Fruit fly (Drosophila melanogaster): ENCODE results near the gene CG42327.

The CG42327 gene

DNA sequence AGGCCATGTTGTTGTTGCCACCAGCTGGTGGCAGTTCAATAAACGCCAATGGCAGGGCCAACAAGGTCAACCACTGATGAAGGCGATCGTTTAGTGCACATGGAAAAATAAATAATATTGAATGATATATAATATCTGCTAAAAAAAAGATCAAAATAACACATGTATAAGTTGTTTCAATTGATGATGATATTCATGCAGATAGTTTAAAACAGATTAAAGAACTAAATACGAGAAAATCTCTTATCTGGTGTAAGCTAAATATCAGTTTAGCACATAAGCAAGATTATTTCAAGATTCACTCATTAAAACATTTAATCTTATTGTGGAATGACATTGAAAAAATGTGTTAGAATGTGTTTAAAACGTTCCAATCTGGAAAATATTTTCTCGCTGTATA is 7.5 kb downstream of the CG42327 start (continued):
- peak; percentile 34 for TF ChIP-seq ind (GFP tag; optimal IDR thresholded peaks at IDR 0.05)
- no peak for TF ChIP-seq CG31365 (tag; optimal IDR thresholded peaks at IDR 0.05)
- no peak for TF ChIP-seq bab2 (GFP tag; optimal IDR thresholded peaks at IDR 0.05)
- no peak for TF ChIP-seq gce (GFP tag; IDR thresholded peaks at IDR 0.05)
- TF ChIP-seq Six4 (GFP tag; optimal IDR thresholded peaks at IDR 0.05): no peak
- TF ChIP-seq disco-r (GFP tag; optimal IDR thresholded peaks at IDR 0.05): no peak
- no peak for TF ChIP-seq scrt (GFP tag; optimal IDR thresholded peaks at IDR 0.05)
- peak; percentile 61 for TF ChIP-seq phol (tag; optimal IDR thresholded peaks at IDR 0.05)
- peak; percentile 6 for TF ChIP-seq ewg (GFP tag; optimal IDR thresholded peaks at IDR 0.05)
- TF ChIP-seq CG9932 (GFP tag; IDR thresholded peaks at IDR 0.05): no peak
- no peak for TF ChIP-seq dm (GFP tag; optimal IDR thresholded peaks at IDR 0.05)
- TF ChIP-seq run (tag; optimal IDR thresholded peaks at IDR 0.05): peak; percentile 24
- TF ChIP-seq Xbp1 (GFP tag; optimal IDR thresholded peaks at IDR 0.05): peak; percentile 35
- TF ChIP-seq grau (tag; optimal IDR thresholded peaks at IDR 0.05): peak; percentile 62
- TF ChIP-seq gfzf (GFP tag; optimal IDR thresholded peaks at IDR 0.05): no peak
- TF ChIP-seq knrl (GFP tag; IDR thresholded peaks at IDR 0.05; ENCODE audit: partially characterized antibody): no peak
- TF ChIP-seq maf-S (GFP tag; optimal IDR thresholded peaks at IDR 0.05): no peak
- TF ChIP-seq Adf1 (GFP tag; IDR thresholded peaks at IDR 0.05): no peak
- no peak for TF ChIP-seq hbn (GFP tag; IDR thresholded peaks at IDR 0.05; ENCODE audit: partially characterized antibody)
- peak; percentile 32 for TF ChIP-seq PHDP (tag; optimal IDR thresholded peaks at IDR 0.05)
- peak; percentile 14 for TF ChIP-seq CG11723 (GFP tag; optimal IDR thresholded peaks at IDR 0.05)
- TF ChIP-seq Abd-B (GFP tag; optimal IDR thresholded peaks at IDR 0.05): peak; percentile 49
- TF ChIP-seq CG4820 (GFP tag; optimal IDR thresholded peaks at IDR 0.05): peak; percentile 23
- TF ChIP-seq CG2129 (GFP tag; IDR thresholded peaks at IDR 0.05; ENCODE audit: partially characterized antibody): no peak
- TF ChIP-seq her (GFP tag; optimal IDR thresholded peaks at IDR 0.05): no peak
- no peak for TF ChIP-seq MBD-R2 (GFP tag; IDR thresholded peaks at IDR 0.05)
- no peak for TF ChIP-seq CG8944 (GFP tag; optimal IDR thresholded peaks at IDR 0.05)
- TF ChIP-seq CG3065 (GFP tag; optimal IDR thresholded peaks at IDR 0.05): no peak
- TF ChIP-seq rib (GFP tag; IDR thresholded peaks at IDR 0.05): no peak
- TF ChIP-seq sug (tag; optimal IDR thresholded peaks at IDR 0.05): peak; percentile 8
- TF ChIP-seq CG5180 (GFP tag; optimal IDR thresholded peaks at IDR 0.05): peak; percentile 13
- TF ChIP-seq CG18476 (GFP tag; optimal IDR thresholded peaks at IDR 0.05): no peak

DNA sequence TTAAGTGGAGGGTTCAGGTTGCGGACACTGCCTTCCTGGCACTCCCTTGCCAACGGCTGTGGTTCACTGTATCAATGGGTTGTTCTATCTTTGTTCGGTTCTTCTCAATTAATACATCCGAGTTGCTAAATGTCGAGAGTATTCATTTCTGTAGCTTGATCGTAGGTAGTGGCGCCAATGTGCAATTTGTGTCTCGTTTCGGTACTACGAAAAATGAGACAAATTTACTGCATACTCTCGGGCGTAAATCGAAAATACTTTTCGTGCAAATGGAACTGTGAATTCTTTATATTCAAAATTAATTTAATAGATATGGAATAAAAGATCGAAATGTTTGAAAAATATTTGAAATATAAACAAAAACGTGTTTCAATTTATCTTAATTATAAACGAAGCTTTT is 9.6 kb downstream of the CG42327 start:
- TF ChIP-seq Med (GFP tag): peak; percentile 72
- no peak for TF ChIP-seq Taf1 (GFP tag; IDR thresholded peaks at IDR 0.05)
- no peak for TF ChIP-seq fd3F (GFP tag; optimal IDR thresholded peaks at IDR 0.05)
- peak; percentile 16; the same call in 1 of the 2 replicates for TF ChIP-seq CG13287 (GFP tag; IDR thresholded peaks at IDR 0.05; ENCODE audit: partially characterized antibody)
- peak; percentile 36; the same call in 1 of the 3 replicates for TF ChIP-seq Opbp (GFP tag; IDR thresholded peaks at IDR 0.05; ENCODE audit: partially characterized antibody)
- TF ChIP-seq CG8290 (GFP tag; optimal IDR thresholded peaks at IDR 0.05): no peak
- peak in 1 of 2 experiments; percentile 11 for TF ChIP-seq CG8290 (tag; optimal IDR thresholded peaks at IDR 0.05)
- peak; percentile 76; the same call in 1 of the 4 replicates for TF ChIP-seq chinmo (GFP tag; IDR thresholded peaks at IDR 0.05; ENCODE audit: partially characterized antibody)
- TF ChIP-seq CG17361 (GFP tag; IDR thresholded peaks at IDR 0.05): 0 out of 3 replicates have a peak, but pooled peaks have one; percentile 9
- 0 out of 3 replicates have a peak, but pooled peaks have one; percentile 8 for TF ChIP-seq ase (GFP tag; IDR thresholded peaks at IDR 0.05)
- no peak for TF ChIP-seq z (GFP tag; IDR thresholded peaks at IDR 0.05)
- TF ChIP-seq stwl (tag; optimal IDR thresholded peaks at IDR 0.05): peak; percentile 35
- TF ChIP-seq CTCF (GFP tag; optimal IDR thresholded peaks at IDR 0.05): peak; percentile 97
- 0 out of 2 replicates have a peak, but pooled peaks have one; percentile 5 for TF ChIP-seq Rfx (GFP tag; IDR thresholded peaks at IDR 0.05)
- no peak for TF ChIP-seq tll (GFP tag; optimal IDR thresholded peaks at IDR 0.05)
- peak; percentile 17 for TF ChIP-seq CG3995 (GFP tag; optimal IDR thresholded peaks at IDR 0.05)
- TF ChIP-seq CG2199 (GFP tag; IDR thresholded peaks at IDR 0.05): 0 out of 3 replicates have a peak, but pooled peaks have one; percentile 35
- no peak for TF ChIP-seq Max (GFP tag; optimal IDR thresholded peaks at IDR 0.05)
- TF ChIP-seq fru (optimal IDR thresholded peaks at IDR 0.05): no peak
- 0 out of 3 replicates have a peak, but pooled peaks have one; percentile 21 for TF ChIP-seq ci (GFP tag; IDR thresholded peaks at IDR 0.05)
- no peak for TF ChIP-seq hbn (GFP tag; IDR thresholded peaks at IDR 0.05; ENCODE audit: partially characterized antibody)
- TF ChIP-seq CG2712 (tag; optimal IDR thresholded peaks at IDR 0.05): peak; percentile 13
